Worm (Caenorhabditis elegans): ENCODE data around the gene F47B8.14.
"Not testable (repeated sequence)": the region's sequence is repeated elsewhere in the genome, so short reads cannot be mapped to it uniquely, and the experiment has no call there.

The F47B8.14 gene

DNA sequence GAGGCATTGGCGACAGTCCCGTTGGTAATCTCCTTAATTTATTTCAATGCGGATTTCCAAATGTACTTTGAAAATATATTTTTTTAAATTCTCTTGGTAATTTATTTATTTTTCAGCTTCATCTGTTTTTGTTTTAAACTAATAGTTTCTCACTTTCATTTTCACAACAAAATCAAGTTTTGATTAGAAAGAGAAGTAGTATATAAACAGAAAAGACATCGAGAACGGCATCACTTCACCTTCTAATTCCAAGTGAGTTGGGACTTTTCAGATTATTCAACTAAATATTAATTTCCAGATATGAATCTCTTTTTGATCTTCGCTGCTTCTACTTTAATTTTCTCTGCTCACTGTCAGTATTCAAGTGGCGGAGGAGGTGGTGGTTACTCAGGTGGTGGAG lies at the start of gene F47B8.14:
F47B8.14 (plus strand) TSS at position 301 of the 400 bp plus-strand sequence.
- TF ChIP-seq ces-1 (GFP tag; optimal IDR thresholded peaks at IDR 0.05), result no peak
- TF ChIP-seq mls-2 (tag; optimal IDR thresholded peaks at IDR 0.05), result no peak
- TF ChIP-seq flh-1 (GFP tag; optimal IDR thresholded peaks at IDR 0.05), result no peak
- no peak for TF ChIP-seq elt-3 (tag; optimal IDR thresholded peaks at IDR 0.05)
- TF ChIP-seq M03D4.4 (tag; optimal IDR thresholded peaks at IDR 0.05), result no peak

DNA sequence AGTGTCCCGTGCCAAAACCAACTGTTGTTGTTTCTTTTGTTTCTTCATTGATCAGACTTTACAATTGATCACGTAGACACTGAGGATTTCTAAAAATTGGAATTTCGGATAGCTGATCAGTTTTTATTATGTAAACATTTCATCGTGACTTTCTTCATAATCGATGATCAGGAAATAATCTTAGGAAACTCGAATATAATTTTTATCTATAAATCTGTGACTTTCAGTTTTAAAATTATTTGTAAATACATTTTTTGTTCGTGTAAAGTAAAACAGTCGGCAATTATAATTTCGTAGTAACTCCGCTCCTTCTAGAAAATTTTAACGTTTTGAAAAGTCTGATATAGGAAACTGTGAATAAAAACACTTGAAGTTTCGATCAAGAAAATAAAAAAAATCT lies 49.6 kb upstream of the F47B8.14 start, which contains the start of gene F40G12.5:
F40G12.5 (minus strand) TSS at position 101 of the 400 bp plus-strand sequence.
- TF ChIP-seq lsy-2 (tag; optimal IDR thresholded peaks at IDR 0.05) (no peak), M03D4.4 (tag; optimal IDR thresholded peaks at IDR 0.05) (no peak), ham-2 (GFP tag; optimal IDR thresholded peaks at IDR 0.05) (no peak), ceh-43 (GFP tag; optimal IDR thresholded peaks at IDR 0.05) (no peak)

- TF ChIP-seq unc-120 (tag; optimal IDR thresholded peaks at IDR 0.05; ENCODE audit: poor library complexity, severe bottlenecking) (no peak), sptf-1 (tag; optimal IDR thresholded peaks at IDR 0.05) (no peak), sem-2 (GFP tag; optimal IDR thresholded peaks at IDR 0.05) (no peak), ceh-43 (GFP tag; optimal IDR thresholded peaks at IDR 0.05) (no peak)
Observed at ce11 chrV:14273019-14273418, 47.3 kb upstream of the F47B8.14 start, which contains the start of gene F40G12.6. Gene F40G12.6 (minus strand): TSS chrV:14273119.

- not testable (repeated sequence) for TF ChIP-seq hlh-1, pha-4, mab-5 (tag; optimal IDR thresholded peaks at IDR 0.05)
Observed at ce11 chrV:14274268-14274667, 46.1 kb upstream of the F47B8.14 start, which contains the start of gene F40G12.7. Gene F40G12.7 (plus strand): TSS chrV:14274568.

ce11 chrV:14279777-14280176 lies 40.6 kb upstream of the F47B8.14 start, which contains the start of gene srt-33:
Gene srt-33 (minus strand): TSS chrV:14279877.
- TF ChIP-seq mab-5 (tag; optimal IDR thresholded peaks at IDR 0.05) (no peak), unc-62 (GFP tag; optimal IDR thresholded peaks at IDR 0.05) (no peak)

DNA sequence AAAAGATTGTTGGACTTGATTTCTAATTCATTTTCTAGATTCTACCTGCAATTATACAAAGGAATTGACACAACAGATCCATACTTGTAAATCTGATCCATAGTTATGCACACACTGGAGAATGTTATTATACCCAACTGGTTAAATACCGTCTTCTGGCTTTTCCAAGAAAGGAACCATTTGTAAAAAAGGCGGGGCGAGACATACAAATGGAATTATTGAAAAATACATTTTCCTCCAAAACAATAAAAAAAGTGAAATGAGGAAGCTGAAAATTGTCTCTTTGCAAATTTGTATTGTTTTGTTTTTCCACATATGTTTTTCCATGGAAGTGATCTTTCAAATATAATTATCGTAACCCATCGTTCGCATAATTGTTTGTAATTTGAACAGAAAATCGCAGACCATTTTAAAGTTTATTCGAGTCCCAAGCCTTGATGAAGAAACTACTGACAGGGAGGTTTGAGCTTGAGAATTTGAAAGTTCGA lies 38.1 kb upstream of the F47B8.14 start, which contains the start of the genes srt-74 and F40G12.9:
srt-74 (minus strand) TSS at position 101 of the 488 bp plus-strand sequence.
F40G12.9 (plus strand) TSS at position 438 of the 488 bp plus-strand sequence.
- TF ChIP-seq lin-32 (GFP tag; optimal IDR thresholded peaks at IDR 0.05), result no peak
- no peak for TF ChIP-seq ceh-43 (GFP tag; optimal IDR thresholded peaks at IDR 0.05)
- TF ChIP-seq elt-3 (tag; optimal IDR thresholded peaks at IDR 0.05), result no peak
- no peak for TF ChIP-seq lin-13 (tag; optimal IDR thresholded peaks at IDR 0.05)
- no peak for TF ChIP-seq elt-1 (tag; optimal IDR thresholded peaks at IDR 0.05; ENCODE audit: borderline replicate concordance, insufficient read depth)
- TF ChIP-seq ceh-83 (GFP tag; optimal IDR thresholded peaks at IDR 0.05), result no peak
- no peak for TF ChIP-seq sptf-1 (tag; optimal IDR thresholded peaks at IDR 0.05)
- no peak for TF ChIP-seq nhr-2 (tag; optimal IDR thresholded peaks at IDR 0.05)
- TF ChIP-seq nhr-12 (tag; optimal IDR thresholded peaks at IDR 0.05), result no peak
- TF ChIP-seq blmp-1 (tag; optimal IDR thresholded peaks at IDR 0.05), result no peak
- no peak for TF ChIP-seq unc-120 (tag; optimal IDR thresholded peaks at IDR 0.05; ENCODE audit: poor library complexity, severe bottlenecking)
- no peak for TF ChIP-seq mep-1 (tag; optimal IDR thresholded peaks at IDR 0.05)
- TF ChIP-seq bed-3 (GFP tag; optimal IDR thresholded peaks at IDR 0.05), result no peak
- no peak for TF ChIP-seq pha-4 (tag; optimal IDR thresholded peaks at IDR 0.05)
- no peak for TF ChIP-seq sem-2 (GFP tag; optimal IDR thresholded peaks at IDR 0.05)
- no peak for TF ChIP-seq mls-2 (tag; optimal IDR thresholded peaks at IDR 0.05)
- TF ChIP-seq nhr-237 (tag; optimal IDR thresholded peaks at IDR 0.05), result no peak
- no peak for TF ChIP-seq ceh-39 (tag; optimal IDR thresholded peaks at IDR 0.05)
- no peak for TF ChIP-seq flh-1 (GFP tag; optimal IDR thresholded peaks at IDR 0.05)

DNA sequence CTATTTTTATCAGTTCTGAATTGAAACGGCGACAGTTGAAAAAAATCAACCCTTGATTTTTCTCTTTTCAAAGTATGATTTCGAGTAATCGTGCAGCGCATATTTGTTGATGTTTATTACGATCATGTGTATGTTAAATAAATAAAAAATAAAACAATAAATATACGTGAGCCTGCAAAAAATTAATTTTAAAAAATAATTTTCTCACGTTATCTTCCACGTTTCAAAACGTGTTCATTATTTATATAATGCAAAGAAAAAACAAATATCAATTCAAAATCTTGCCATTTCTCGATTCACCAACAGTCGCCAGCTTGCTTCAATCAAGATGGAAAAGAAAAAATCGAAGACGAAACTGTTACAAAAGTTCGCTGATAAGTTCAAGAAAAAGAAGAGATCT lies 37.1 kb upstream of the F47B8.14 start, which contains the start of gene F40G12.10:
F40G12.10 (plus strand) TSS at position 301 of the 400 bp plus-strand sequence.
- TF ChIP-seq nhr-76 (tag; optimal IDR thresholded peaks at IDR 0.05), result no peak
